ENCODE assay signal across 3 worm cellular contexts in genomic region chrX:13144975-13145618, ce11.
TF ChIP-seq lines count a peak whose summit lies in the region.

No protein-coding gene starts in this region.

TF ChIP-seq in whole organism, L1 larva, 84 proteins besides CTCF, POLR2A, EP300 and RAD21 (continued from another document and continues in another):
- TF ChIP-seq unc-130 (tag; optimal IDR thresholded peaks at IDR 0.05; lab: Kevin White, UChicago): peak; percentile 34
- TF ChIP-seq C16A3.4 (tag; optimal IDR thresholded peaks at IDR 0.05; lab: Kevin White, UChicago): peak; percentile 86
- peak; percentile 76 to 86 for TF ChIP-seq lin-35 (GFP tag; optimal IDR thresholded peaks at IDR 0.05; lab: Kevin White, UChicago)
- TF ChIP-seq lin-39 (tag; optimal IDR thresholded peaks at IDR 0.05; lab: Kevin White, UChicago): peak; percentile 34
- peak; percentile 86 for TF ChIP-seq sup-37 (GFP tag; optimal IDR thresholded peaks at IDR 0.05; lab: Kevin White, UChicago)
- peak; percentile 97 for TF ChIP-seq swsn-7 (tag; optimal IDR thresholded peaks at IDR 0.05; lab: Kevin White, UChicago)
- peak; percentile 1 for TF ChIP-seq vab-15 (tag; optimal IDR thresholded peaks at IDR 0.05; lab: Kevin White, UChicago)
- TF ChIP-seq snu-23 (GFP tag; optimal IDR thresholded peaks at IDR 0.05; lab: Kevin White, UChicago): peak; percentile 98
- no peak for TF ChIP-seq unc-98 (GFP tag; IDR thresholded peaks at IDR 0.05; lab: Robert Waterston, UW)
- TF ChIP-seq ets-5 (GFP tag; IDR thresholded peaks at IDR 0.05; lab: Robert Waterston, UW): no peak
- TF ChIP-seq alr-1 (tag; optimal IDR thresholded peaks at IDR 0.05; lab: Kevin White, UChicago; ENCODE audit: borderline replicate concordance): no peak
- TF ChIP-seq tlp-1 (tag; optimal IDR thresholded peaks at IDR 0.05; lab: Kevin White, UChicago): no peak
- TF ChIP-seq ztf-11 (tag; optimal IDR thresholded peaks at IDR 0.05; lab: Kevin White, UChicago): peak in 1 of 2 experiments; percentile 89
- peak; percentile 0 for TF ChIP-seq hlh-4 (tag; optimal IDR thresholded peaks at IDR 0.05; lab: Kevin White, UChicago)
- TF ChIP-seq elt-2 (tag; optimal IDR thresholded peaks at IDR 0.05; lab: Kevin White, UChicago): peak; percentile 79
- peak; percentile 94 for TF ChIP-seq nhr-19 (GFP tag; conservative IDR thresholded peaks at IDR 0.05; lab: Robert Waterston, UW)
- TF ChIP-seq dpl-1 (GFP tag; optimal IDR thresholded peaks at IDR 0.05; lab: Kevin White, UChicago): peak; percentile 47 to 58 (median 54)
- TF ChIP-seq hlh-17 (GFP tag; optimal IDR thresholded peaks at IDR 0.05; lab: Kevin White, UChicago; ENCODE audit: borderline replicate concordance): no peak
- peak; percentile 82 to 92 for TF ChIP-seq lsy-2 (tag; optimal IDR thresholded peaks at IDR 0.05; lab: Kevin White, UChicago)
- peak; percentile 51 for TF ChIP-seq efl-3 (GFP tag; optimal IDR thresholded peaks at IDR 0.05; lab: Kevin White, UChicago)
- peak; percentile 60 to 94 (median 91) for TF ChIP-seq ceh-82 (tag; optimal IDR thresholded peaks at IDR 0.05; lab: Kevin White, UChicago)
- no peak for TF ChIP-seq pqm-1 (tag; optimal IDR thresholded peaks at IDR 0.05; lab: Kevin White, UChicago)
- peak; percentile 97 for TF ChIP-seq egl-13 (tag; optimal IDR thresholded peaks at IDR 0.05; lab: Kevin White, UChicago)
- TF ChIP-seq ztf-4 (tag; optimal IDR thresholded peaks at IDR 0.05; lab: Kevin White, UChicago): peak; percentile 95
- TF ChIP-seq nhr-11 (tag; optimal IDR thresholded peaks at IDR 0.05; lab: Kevin White, UChicago): peak; percentile 72
- TF ChIP-seq zip-4 (GFP tag; optimal IDR thresholded peaks at IDR 0.05; lab: Kevin White, UChicago): peak; percentile 80
- peak; percentile 96 for TF ChIP-seq jun-1 (tag; optimal IDR thresholded peaks at IDR 0.05; lab: Kevin White, UChicago)
- no peak for TF ChIP-seq Y116A8C.19 (tag; optimal IDR thresholded peaks at IDR 0.05; lab: Kevin White, UChicago; ENCODE audit: borderline replicate concordance)
- peak; percentile 52 for TF ChIP-seq nhr-76 (tag; optimal IDR thresholded peaks at IDR 0.05; lab: Kevin White, UChicago)
- TF ChIP-seq isw-1 (GFP tag; IDR thresholded peaks at IDR 0.05; lab: Robert Waterston, UW): peak; percentile 83
- no peak for TF ChIP-seq sptf-1 (tag; optimal IDR thresholded peaks at IDR 0.05; lab: Kevin White, UChicago)
- no peak for TF ChIP-seq C34B4.2 (tag; optimal IDR thresholded peaks at IDR 0.05; lab: Kevin White, UChicago)
- peak; percentile 98 for TF ChIP-seq dsc-1 (tag; optimal IDR thresholded peaks at IDR 0.05; lab: Kevin White, UChicago)
- no peak for TF ChIP-seq lin-15B (tag; optimal IDR thresholded peaks at IDR 0.05; lab: Kevin White, UChicago)
- peak; percentile 65 for TF ChIP-seq C04F5.9 (tag; optimal IDR thresholded peaks at IDR 0.05; lab: Kevin White, UChicago)
- TF ChIP-seq nhr-12 (tag; optimal IDR thresholded peaks at IDR 0.05; lab: Kevin White, UChicago): no peak
- TF ChIP-seq lin-14 (GFP tag; optimal IDR thresholded peaks at IDR 0.05; lab: Kevin White, UChicago): peak; percentile 99
- peak; percentile 96 for TF ChIP-seq fkh-8 (tag; optimal IDR thresholded peaks at IDR 0.05; lab: Kevin White, UChicago)
- TF ChIP-seq xbp-1 (tag; optimal IDR thresholded peaks at IDR 0.05; lab: Kevin White, UChicago): peak; percentile 90
- TF ChIP-seq snpc-4 (tag; optimal IDR thresholded peaks at IDR 0.05; lab: Kevin White, UChicago): peak; percentile 75
- TF ChIP-seq F16B12.6 (tag; optimal IDR thresholded peaks at IDR 0.05; lab: Kevin White, UChicago): peak; percentile 23
- TF ChIP-seq nhr-77 (tag; optimal IDR thresholded peaks at IDR 0.05; lab: Kevin White, UChicago): peak; percentile 94
- TF ChIP-seq nhr-237 (tag; optimal IDR thresholded peaks at IDR 0.05; lab: Kevin White, UChicago): peak; percentile 78
- TF ChIP-seq ceh-90 (tag; optimal IDR thresholded peaks at IDR 0.05; lab: Kevin White, UChicago): no peak

TF ChIP-seq in whole organism, L3 larva, 47 proteins besides CTCF, POLR2A, EP300 and RAD21 (continued from another document):
- TF ChIP-seq ceh-28 (tag; optimal IDR thresholded peaks at IDR 0.05; lab: Kevin White, UChicago) (peak; percentile 92), lin-39 (tag; optimal IDR thresholded peaks at IDR 0.05; lab: Kevin White, UChicago) (peak; percentile 93), unc-39 (tag; optimal IDR thresholded peaks at IDR 0.05; lab: Kevin White, UChicago) (no peak), tbx-2 (tag; optimal IDR thresholded peaks at IDR 0.05; lab: Kevin White, UChicago) (peak; percentile 93), jun-1 (tag; optimal IDR thresholded peaks at IDR 0.05; lab: Kevin White, UChicago) (peak; percentile 96), nhr-76 (tag; optimal IDR thresholded peaks at IDR 0.05; lab: Kevin White, UChicago) (peak; percentile 53), fos-1 (tag; optimal IDR thresholded peaks at IDR 0.05; lab: Kevin White, UChicago) (peak; percentile 75), nhr-12 (tag; optimal IDR thresholded peaks at IDR 0.05; lab: Kevin White, UChicago) (no peak), daf-12 (tag; optimal IDR thresholded peaks at IDR 0.05; lab: Kevin White, UChicago) (no peak), nhr-25 (tag; optimal IDR thresholded peaks at IDR 0.05; lab: Kevin White, UChicago) (peak; percentile 94), sea-2 (GFP tag; optimal IDR thresholded peaks at IDR 0.05; lab: Kevin White, UChicago) (peak; percentile 72), ceh-82 (tag; optimal IDR thresholded peaks at IDR 0.05; lab: Kevin White, UChicago) (peak; percentile 66), mdl-1 (tag; optimal IDR thresholded peaks at IDR 0.05; lab: Kevin White, UChicago) (peak; percentile 97), nhr-67 (tag; optimal IDR thresholded peaks at IDR 0.05; lab: Kevin White, UChicago) (no peak), skn-1 (tag; optimal IDR thresholded peaks at IDR 0.05; lab: Kevin White, UChicago) (peak; percentile 77), elt-2 (tag; optimal IDR thresholded peaks at IDR 0.05; lab: Kevin White, UChicago) (peak; percentile 90), nhr-237 (tag; optimal IDR thresholded peaks at IDR 0.05; lab: Kevin White, UChicago) (no peak), nhr-11 (tag; optimal IDR thresholded peaks at IDR 0.05; lab: Kevin White, UChicago) (peak; percentile 89), ama-1 (optimal IDR thresholded peaks at IDR 0.05; lab: Kevin White, UChicago) (peak; percentile 99), unc-62 (GFP tag; optimal IDR thresholded peaks at IDR 0.05; lab: Kevin White, UChicago) (peak; percentile 88), mml-1 (tag; optimal IDR thresholded peaks at IDR 0.05; lab: Kevin White, UChicago) (peak; percentile 65), zag-1 (tag; optimal IDR thresholded peaks at IDR 0.05; lab: Kevin White, UChicago) (peak; percentile 71), lin-15B (tag; optimal IDR thresholded peaks at IDR 0.05; lab: Kevin White, UChicago) (peak; percentile 65), nhr-23 (tag; optimal IDR thresholded peaks at IDR 0.05; lab: Kevin White, UChicago) (peak; percentile 93), ceh-16 (tag; optimal IDR thresholded peaks at IDR 0.05; lab: Kevin White, UChicago) (no peak), nfya-1 (tag; optimal IDR thresholded peaks at IDR 0.05; lab: Kevin White, UChicago; ENCODE audit: insufficient read depth) (peak; percentile 95), nhr-43 (tag; optimal IDR thresholded peaks at IDR 0.05; lab: Kevin White, UChicago; ENCODE audit: poor library complexity, severe bottlenecking) (peak; percentile 92), egl-27 (tag; optimal IDR thresholded peaks at IDR 0.05; lab: Kevin White, UChicago) (peak; percentile 82)
TF ChIP-seq in whole organism, L3 larva: peak in this region for 34.

TF ChIP-seq in whole organism, young adult, 124 proteins besides CTCF, POLR2A, EP300 and RAD21 (continued from another document):
- TF ChIP-seq snpc-1.3 (tag; optimal IDR thresholded peaks at IDR 0.05; lab: Kevin White, UChicago; ENCODE audit: insufficient read depth): peak; percentile 44
- peak; percentile 93 for TF ChIP-seq chd-7 (tag; optimal IDR thresholded peaks at IDR 0.05; lab: Kevin White, UChicago)
- TF ChIP-seq gei-17 (GFP tag; optimal IDR thresholded peaks at IDR 0.05; lab: Kevin White, UChicago): peak; percentile 90
- no peak for TF ChIP-seq ceh-91 (GFP tag; IDR thresholded peaks at IDR 0.05; lab: Robert Waterston, UW)
- peak; percentile 89 for TF ChIP-seq C06A6.2 (GFP tag; conservative IDR thresholded peaks at IDR 0.05; lab: Robert Waterston, UW)
- TF ChIP-seq let-607 (tag; optimal IDR thresholded peaks at IDR 0.05; lab: Kevin White, UChicago): peak; percentile 53 to 90
- no peak for TF ChIP-seq madf-8 (GFP tag; conservative IDR thresholded peaks at IDR 0.05; lab: Robert Waterston, UW)
- no peak for TF ChIP-seq xnd-1 (tag; optimal IDR thresholded peaks at IDR 0.05; lab: Kevin White, UChicago)
- TF ChIP-seq unc-62 (GFP tag; optimal IDR thresholded peaks at IDR 0.05; lab: Kevin White, UChicago): peak; percentile 74
- no peak for TF ChIP-seq hlh-12 (tag; optimal IDR thresholded peaks at IDR 0.05; lab: Kevin White, UChicago)
- peak; percentile 61 for TF ChIP-seq repo-1 (tag; optimal IDR thresholded peaks at IDR 0.05; lab: Kevin White, UChicago)
- TF ChIP-seq mxl-1 (tag; optimal IDR thresholded peaks at IDR 0.05; lab: Kevin White, UChicago): peak; percentile 8
- TF ChIP-seq lin-26 (GFP tag; IDR thresholded peaks at IDR 0.05; lab: Robert Waterston, UW): peak; percentile 76
- TF ChIP-seq lin-40 (tag; optimal IDR thresholded peaks at IDR 0.05; lab: Kevin White, UChicago): peak; percentile 97
- peak; percentile 44 for TF ChIP-seq die-1 (tag; optimal IDR thresholded peaks at IDR 0.05; lab: Kevin White, UChicago)
- TF ChIP-seq ceh-27 (GFP tag; optimal IDR thresholded peaks at IDR 0.05; lab: Kevin White, UChicago): peak; percentile 94
- 0 out of 2 replicates have a peak, but pooled peaks have one; percentile 60 for TF ChIP-seq cebp-1 (GFP tag; IDR thresholded peaks at IDR 0.05; lab: Robert Waterston, UW)
- peak; percentile 95 for TF ChIP-seq cebp-1 (tag; optimal IDR thresholded peaks at IDR 0.05; lab: Kevin White, UChicago)
- no peak for TF ChIP-seq F49E8.2 (tag; optimal IDR thresholded peaks at IDR 0.05; lab: Kevin White, UChicago; ENCODE audit: insufficient read depth)
- TF ChIP-seq ceh-40 (GFP tag; IDR thresholded peaks at IDR 0.05; lab: Robert Waterston, UW): 0 out of 2 replicates have a peak, but pooled peaks have one; percentile 58
- peak; percentile 30 for TF ChIP-seq F57A8.1 (GFP tag; optimal IDR thresholded peaks at IDR 0.05; lab: Kevin White, UChicago)
- peak; percentile 71 for TF ChIP-seq F22D6.2 (tag; optimal IDR thresholded peaks at IDR 0.05; lab: Kevin White, UChicago)
- peak; percentile 13 for TF ChIP-seq ztf-3 (GFP tag; optimal IDR thresholded peaks at IDR 0.05; lab: Kevin White, UChicago)
- TF ChIP-seq ztf-22 (GFP tag; optimal IDR thresholded peaks at IDR 0.05; lab: Kevin White, UChicago): peak; percentile 50
- peak; percentile 97 for TF ChIP-seq ama-1 (optimal IDR thresholded peaks at IDR 0.05; lab: Kevin White, UChicago)
- peak in 1 of 2 experiments; percentile 63 for TF ChIP-seq ama-1 (GFP tag; optimal IDR thresholded peaks at IDR 0.05; lab: Kevin White, UChicago)
- TF ChIP-seq fkh-3 (tag; optimal IDR thresholded peaks at IDR 0.05; lab: Kevin White, UChicago): no peak
- peak; percentile 94 for TF ChIP-seq nfyb-1 (GFP tag; IDR thresholded peaks at IDR 0.05; lab: Robert Waterston, UW)
- 0 out of 2 replicates have a peak, but pooled peaks have one; percentile 38 for TF ChIP-seq Y56A3A.18 (GFP tag; IDR thresholded peaks at IDR 0.05; lab: Robert Waterston, UW)
- TF ChIP-seq C17E4.6 (GFP tag; IDR thresholded peaks at IDR 0.05; lab: Robert Waterston, UW): peak; percentile 24; the same call in 1 of the 2 replicates
- peak; percentile 76 for TF ChIP-seq ZK185.1 (tag; optimal IDR thresholded peaks at IDR 0.05; lab: Kevin White, UChicago; ENCODE audit: poor library complexity, severe bottlenecking)
- TF ChIP-seq atf-7 (tag; optimal IDR thresholded peaks at IDR 0.05; lab: Kevin White, UChicago): peak; percentile 94
- TF ChIP-seq attf-5 (GFP tag; optimal IDR thresholded peaks at IDR 0.05; lab: Kevin White, UChicago): peak; percentile 77
- TF ChIP-seq efl-1 (GFP tag; optimal IDR thresholded peaks at IDR 0.05; lab: Kevin White, UChicago): no peak
- peak; percentile 67; the same call in 1 of the 2 replicates for TF ChIP-seq Y67H2A.10 (GFP tag; conservative IDR thresholded peaks at IDR 0.05; lab: Robert Waterston, UW)
- TF ChIP-seq lin-35 (GFP tag; optimal IDR thresholded peaks at IDR 0.05; lab: Kevin White, UChicago): peak in 1 of 3 experiments; percentile 54
- no peak for TF ChIP-seq hmg-20 (GFP tag; IDR thresholded peaks at IDR 0.05; lab: Robert Waterston, UW)
- TF ChIP-seq ztf-25 (GFP tag; IDR thresholded peaks at IDR 0.05; lab: Robert Waterston, UW): no peak
- TF ChIP-seq rpc-1 (optimal IDR thresholded peaks at IDR 0.05; lab: Kevin White, UChicago): no peak
- TF ChIP-seq rpc-1 (tag; optimal IDR thresholded peaks at IDR 0.05; lab: Kevin White, UChicago): no peak
- peak; percentile 99 for TF ChIP-seq zfh-2 (GFP tag; conservative IDR thresholded peaks at IDR 0.05; lab: Robert Waterston, UW)
- peak; percentile 83 for TF ChIP-seq mcd-1 (GFP tag; IDR thresholded peaks at IDR 0.05; lab: Robert Waterston, UW)
- peak; percentile 88; the same call in 1 of the 2 replicates for TF ChIP-seq let-526 (GFP tag; IDR thresholded peaks at IDR 0.05; lab: Robert Waterston, UW)
- peak; percentile 82 for TF ChIP-seq madf-10 (tag; optimal IDR thresholded peaks at IDR 0.05; lab: Kevin White, UChicago)
- peak; percentile 27 for TF ChIP-seq B0261.1 (tag; optimal IDR thresholded peaks at IDR 0.05; lab: Kevin White, UChicago)
- no peak for TF ChIP-seq pha-4 (tag; optimal IDR thresholded peaks at IDR 0.05; lab: Kevin White, UChicago)
- peak; percentile 75 for TF ChIP-seq rcor-1 (GFP tag; IDR thresholded peaks at IDR 0.05; lab: Robert Waterston, UW)
- peak; percentile 89 for TF ChIP-seq K11D2.4 (GFP tag; IDR thresholded peaks at IDR 0.05; lab: Robert Waterston, UW)
- no peak for TF ChIP-seq D2030.7 (GFP tag; IDR thresholded peaks at IDR 0.05; lab: Robert Waterston, UW)
- peak; percentile 88 for TF ChIP-seq egrh-3 (GFP tag; IDR thresholded peaks at IDR 0.05; lab: Robert Waterston, UW)
- no peak for TF ChIP-seq dpl-1 (GFP tag; optimal IDR thresholded peaks at IDR 0.05; lab: Kevin White, UChicago)
- TF ChIP-seq tlf-1 (GFP tag; optimal IDR thresholded peaks at IDR 0.05; lab: Kevin White, UChicago): peak; percentile 89
- peak; percentile 34 for TF ChIP-seq ztf-18 (tag; optimal IDR thresholded peaks at IDR 0.05; lab: Kevin White, UChicago)
- peak; percentile 43 for TF ChIP-seq F10E7.11 (tag; optimal IDR thresholded peaks at IDR 0.05; lab: Kevin White, UChicago)
- TF ChIP-seq ceh-100 (GFP tag; IDR thresholded peaks at IDR 0.05; lab: Robert Waterston, UW): 0 out of 2 replicates have a peak, but pooled peaks have one; percentile 10
- TF ChIP-seq Y53G8AR.9 (GFP tag; conservative IDR thresholded peaks at IDR 0.05; lab: Robert Waterston, UW): peak; percentile 75
- peak; percentile 45; the same call in 1 of the 2 replicates for TF ChIP-seq hsf-1 (GFP tag; IDR thresholded peaks at IDR 0.05; lab: Robert Waterston, UW)
- TF ChIP-seq B0035.1 (tag; optimal IDR thresholded peaks at IDR 0.05; lab: Kevin White, UChicago): peak; percentile 53
- TF ChIP-seq attf-6 (GFP tag; IDR thresholded peaks at IDR 0.05; lab: Robert Waterston, UW): no peak
